Worm (Caenorhabditis elegans): Measurements from ENCODE around the gene T12G3.11.

Gene T12G3.11

DNA sequence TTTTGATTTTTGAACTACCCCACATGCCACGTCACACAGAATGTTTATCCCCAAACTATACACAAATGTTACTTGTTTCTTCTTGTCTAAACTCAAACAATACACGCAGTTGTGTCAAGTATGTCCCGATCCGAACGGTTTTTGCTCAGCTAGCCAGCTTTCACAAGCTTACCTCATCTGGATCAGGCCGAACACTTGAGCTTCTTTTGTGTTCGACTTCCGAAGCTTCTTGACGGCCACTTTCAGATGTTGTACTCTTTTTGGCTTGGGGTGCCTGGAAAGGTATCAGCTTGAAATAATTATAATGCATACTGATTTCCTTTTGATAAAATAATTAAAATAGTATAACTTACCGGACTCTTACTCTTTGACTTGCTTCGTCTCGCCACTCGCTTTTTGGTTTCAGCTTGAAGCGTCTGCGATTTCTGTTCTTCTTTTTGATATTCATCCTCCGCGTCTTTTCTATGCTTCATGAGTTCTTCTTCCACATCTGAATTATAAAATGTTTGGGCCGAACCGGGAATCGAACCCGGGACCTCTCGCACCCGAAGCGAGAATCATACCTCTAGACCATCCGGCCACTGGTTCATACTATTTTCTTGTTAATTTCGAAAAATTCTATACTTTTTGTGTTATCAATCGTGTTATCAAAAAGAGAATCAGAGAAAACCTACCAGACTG lies 24.3 kb downstream of the T12G3.11 start (continued):
- TF ChIP-seq madf-6 (GFP tag; IDR thresholded peaks at IDR 0.05) (peak; percentile 61), akir-1 (GFP tag; optimal IDR thresholded peaks at IDR 0.05) (no peak), snpc-4 (GFP tag; optimal IDR thresholded peaks at IDR 0.05) (peak; percentile 37), snpc-4 (tag; optimal IDR thresholded peaks at IDR 0.05) (peak in 3 of 4 experiments; percentile 14 to 70 (median 37)), efl-1 (GFP tag; optimal IDR thresholded peaks at IDR 0.05) (peak; percentile 6), dpl-1 (GFP tag; optimal IDR thresholded peaks at IDR 0.05) (no peak), somi-1 (GFP tag; optimal IDR thresholded peaks at IDR 0.05) (no peak), snpc-3.4 (tag; optimal IDR thresholded peaks at IDR 0.05) (peak; percentile 39)

DNA sequence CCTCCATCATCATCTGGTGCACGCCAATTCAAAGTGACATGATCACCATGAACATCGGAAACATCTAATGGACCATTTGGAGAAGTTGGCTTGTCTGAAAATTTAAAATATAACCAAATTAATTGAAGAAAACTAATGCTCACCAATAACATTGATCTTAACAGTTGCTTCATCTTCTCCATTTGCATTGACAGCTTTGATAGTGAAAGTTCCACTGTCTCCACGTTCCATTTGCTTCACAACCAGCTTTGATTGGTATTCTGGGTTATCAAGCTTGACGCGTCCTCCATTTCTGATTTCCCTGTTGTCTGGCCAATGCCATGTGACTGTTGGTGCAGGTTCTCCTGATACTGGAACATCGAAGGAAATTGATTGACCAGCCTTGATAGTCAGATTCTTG lies 43.2 kb downstream of the T12G3.11 start:
- TF ChIP-seq attf-5 (GFP tag; optimal IDR thresholded peaks at IDR 0.05) (no peak), madf-8 (GFP tag; conservative IDR thresholded peaks at IDR 0.05) (no peak), egrh-3 (GFP tag; IDR thresholded peaks at IDR 0.05) (no peak), ceh-40 (GFP tag; IDR thresholded peaks at IDR 0.05) (no peak), dpl-1 (GFP tag; optimal IDR thresholded peaks at IDR 0.05) (no peak), die-1 (tag; optimal IDR thresholded peaks at IDR 0.05) (no peak), nfya-2 (GFP tag; IDR thresholded peaks at IDR 0.05) (no peak), mel-28 (tag; optimal IDR thresholded peaks at IDR 0.05; ENCODE audit: borderline replicate concordance) (no peak), ceh-100 (GFP tag; IDR thresholded peaks at IDR 0.05) (no peak), snpc-1.1 (tag; optimal IDR thresholded peaks at IDR 0.05; ENCODE audit: insufficient read depth) (no peak), attf-3 (GFP tag; conservative IDR thresholded peaks at IDR 0.05) (no peak), lin-26 (GFP tag; IDR thresholded peaks at IDR 0.05) (no peak), ceh-27 (GFP tag; optimal IDR thresholded peaks at IDR 0.05) (no peak), tbx-9 (tag; optimal IDR thresholded peaks at IDR 0.05; ENCODE audit: borderline replicate concordance) (no peak)

Measured in whole organism, young adult.